Fruit fly (Drosophila melanogaster) whole organism, embryonic: ENCODE data around the gene Pex10.

Source experiments
- Adf1 ChIP-seq: fragments of 200-800 bp; sonication (Bioruptor generic); IDR thresholded peaks from 2 replicates; pipeline ENCODE4 v1.3.6; 2022; ENCODE audit warnings: missing biosample characterization, missing genetic modification characterization
- Atf6 ChIP-seq: fragments of 200-800 bp; sonication (Bioruptor generic); IDR thresholded peaks from 2 replicates; pipeline ENCODE4 v1.3.6; 2022; ENCODE audit warnings: missing biosample characterization, missing genetic modification characterization
- Blimp-1 ChIP-seq: fragments of 200-800 bp; sonication (Bioruptor generic); optimal IDR thresholded peaks from 3 replicates; lab custom pipeline; 2018; ENCODE audit warnings: missing biosample characterization, missing genetic modification characterization, mild to moderate bottlenecking, moderate library complexity, missing genetic modification reagents
- BtbVII ChIP-seq: fragments of 200-800 bp; sonication (Bioruptor generic); optimal IDR thresholded peaks from 3 replicates; lab custom pipeline; 2017; ENCODE audit warnings: missing biosample characterization, mild to moderate bottlenecking, missing genetic modification characterization
- CG10209 ChIP-seq: fragments of 200-800 bp; sonication (Bioruptor generic); optimal IDR thresholded peaks from 3 replicates; lab custom pipeline; 2017; ENCODE audit warnings: missing biosample characterization, mild to moderate bottlenecking, missing genetic modification characterization, missing genetic modification reagents
- CG12071 ChIP-seq: fragments of 200-800 bp; sonication (Bioruptor generic); optimal IDR thresholded peaks from 3 replicates; lab custom pipeline; 2018; ENCODE audit warnings: missing biosample characterization, mild to moderate bottlenecking, missing genetic modification characterization
- CG13123 ChIP-seq: fragments of 200-800 bp; sonication (Bioruptor generic); optimal IDR thresholded peaks from 2 replicates; lab custom pipeline; 2016; ENCODE audit warnings: missing biosample characterization, missing genetic modification characterization
- CG14014 ChIP-seq: fragments of 200-800 bp; sonication (Bioruptor generic); IDR thresholded peaks from 2 replicates; pipeline ENCODE4 v1.3.6; 2022; ENCODE audit warnings: missing biosample characterization, missing genetic modification characterization
- CG14710 ChIP-seq: fragments of 200-800 bp; sonication (Bioruptor generic); optimal IDR thresholded peaks from 3 replicates; lab custom pipeline; 2019; ENCODE audit warnings: missing biosample characterization, mild to moderate bottlenecking, missing genetic modification characterization, moderate library complexity
- CG15479 ChIP-seq: fragments of 200-800 bp; sonication (Bioruptor generic); optimal IDR thresholded peaks from 3 replicates; lab custom pipeline; 2019; ENCODE audit warnings: missing biosample characterization, mild to moderate bottlenecking, missing genetic modification characterization, moderate library complexity
- CG17328 ChIP-seq: fragments of 200-800 bp; sonication (Bioruptor generic); IDR thresholded peaks from 2 replicates; pipeline ENCODE4 v1.3.6; 2022; ENCODE audit warnings: missing biosample characterization, missing genetic modification characterization
- CG17359 ChIP-seq: fragments of 200-800 bp; sonication (Bioruptor generic); optimal IDR thresholded peaks from 3 replicates; lab custom pipeline; 2018; ENCODE audit warnings: missing biosample characterization, mild to moderate bottlenecking, missing genetic modification characterization, moderate library complexity
- CG2712 ChIP-seq: fragments of 200-800 bp; optimal IDR thresholded peaks from 3 replicates; lab custom pipeline; 2019; ENCODE audit warnings: missing biosample characterization, mild to moderate bottlenecking, missing genetic modification characterization, moderate library complexity
- CG34224 ChIP-seq: fragments of 200-800 bp; sonication (Bioruptor generic); IDR thresholded peaks from 3 replicates; pipeline ENCODE4 v1.3.6; 2022; ENCODE audit warnings: missing biosample characterization, missing genetic modification characterization; ENCODE audit not compliant: partially characterized antibody
- CG34376 ChIP-seq: fragments of 200-800 bp; sonication (Bioruptor generic); optimal IDR thresholded peaks from 2 replicates; lab custom pipeline; 2018; ENCODE audit warnings: missing biosample characterization, mild to moderate bottlenecking, missing genetic modification characterization
- CG34422 ChIP-seq: fragments of 200-800 bp; sonication (Bioruptor generic); IDR thresholded peaks from 3 replicates; pipeline ENCODE4 v1.3.6; 2022; ENCODE audit warnings: missing biosample characterization, missing genetic modification characterization
- CG4424 ChIP-seq: fragments of 200-800 bp; sonication (Bioruptor generic); optimal IDR thresholded peaks from 3 replicates; lab custom pipeline; 2016; ENCODE audit warnings: missing biosample characterization, missing genetic modification characterization
- CG5245 ChIP-seq: fragments of 200-800 bp; sonication (Bioruptor generic); optimal IDR thresholded peaks from 3 replicates; lab custom pipeline; 2016; ENCODE audit warnings: missing biosample characterization, missing genetic modification characterization
- CG6683 ChIP-seq: fragments of 200-800 bp; sonication (Bioruptor generic); optimal IDR thresholded peaks from 2 replicates; lab custom pipeline; 2017; ENCODE audit warnings: missing biosample characterization, mild to moderate bottlenecking, missing genetic modification characterization, missing genetic modification reagents
- CG8944 ChIP-seq: fragments of 200-800 bp; sonication (Bioruptor generic); optimal IDR thresholded peaks from 3 replicates; lab custom pipeline; 2016; ENCODE audit warnings: missing biosample characterization, missing genetic modification characterization
- CG9932 ChIP-seq: fragments of 200-800 bp; sonication (Bioruptor generic); IDR thresholded peaks from 2 replicates; pipeline ENCODE4 v1.3.6; 2022; ENCODE audit warnings: missing biosample characterization, missing genetic modification characterization
- CTCF ChIP-seq: fragments of 200-800 bp; sonication (Bioruptor generic); optimal IDR thresholded peaks from 2 replicates; lab custom pipeline; 2017; ENCODE audit warnings: missing biosample characterization, mild to moderate bottlenecking, missing genetic modification characterization, moderate library complexity
- Doc3 ChIP-seq: fragments of 200-800 bp; sonication (Bioruptor generic); IDR thresholded peaks from 3 replicates; pipeline ENCODE4 v1.3.6; 2022; ENCODE audit warnings: missing biosample characterization, missing genetic modification characterization; ENCODE audit not compliant: partially characterized antibody
- HHEX ChIP-seq: fragments of 200-800 bp; sonication (Bioruptor generic); optimal IDR thresholded peaks from 3 replicates; lab custom pipeline; 2017; ENCODE audit warnings: missing biosample characterization, mild to moderate bottlenecking, missing genetic modification characterization, missing genetic modification reagents
- Jarid2 ChIP-seq: fragments of 200-800 bp; sonication (Bioruptor generic); optimal IDR thresholded peaks from 3 replicates; lab custom pipeline; 2017; ENCODE audit warnings: mild to moderate bottlenecking, missing biosample characterization, missing genetic modification reagents, missing genetic modification characterization
- Meics ChIP-seq: fragments of 200-800 bp; sonication (Bioruptor generic); optimal IDR thresholded peaks from 2 replicates; lab custom pipeline; 2017; ENCODE audit warnings: missing biosample characterization, mild to moderate bottlenecking, missing genetic modification characterization
- Nf-YB ChIP-seq: fragments of 200-800 bp; sonication (Bioruptor generic); optimal IDR thresholded peaks from 3 replicates; lab custom pipeline; 2019; ENCODE audit warnings: missing biosample characterization, mild to moderate bottlenecking, missing genetic modification characterization, moderate library complexity
- Scr ChIP-seq: fragments of 200-800 bp; sonication (Bioruptor generic); IDR thresholded peaks from 2 replicates; pipeline ENCODE4 v1.3.6; 2022; ENCODE audit warnings: missing biosample characterization, missing genetic modification characterization; ENCODE audit not compliant: partially characterized antibody
- Spps ChIP-seq: fragments of 200-800 bp; sonication (Bioruptor generic); optimal IDR thresholded peaks from 2 replicates; lab custom pipeline; 2018; ENCODE audit warnings: missing biosample characterization, mild to moderate bottlenecking, missing genetic modification characterization
- Tbp ChIP-seq: fragments of >200 bp; optimal IDR thresholded peaks from 2 replicates; lab custom pipeline; 2018; ENCODE audit warnings: missing biosample characterization, missing genetic modification characterization
- Usf ChIP-seq: fragments of 200-800 bp; sonication (Bioruptor generic); optimal IDR thresholded peaks from 2 replicates; lab custom pipeline; 2017; ENCODE audit warnings: missing genotype, missing biosample characterization, missing genetic modification characterization
- cad ChIP-seq: fragments of >200 bp; optimal IDR thresholded peaks from 2 replicates; lab custom pipeline; 2017; ENCODE audit warnings: missing biosample characterization, missing genetic modification characterization
- chinmo ChIP-seq: fragments of 200-800 bp; sonication (Bioruptor generic); IDR thresholded peaks from 4 replicates; pipeline ENCODE4 v1.3.6; 2022; ENCODE audit warnings: missing biosample characterization, missing genetic modification characterization; ENCODE audit not compliant: partially characterized antibody
- crol ChIP-seq: fragments of 200-800 bp; sonication (Bioruptor generic); IDR thresholded peaks from 2 replicates; pipeline ENCODE4 v1.3.6; 2022; ENCODE audit warnings: missing biosample characterization, missing genetic modification characterization
- cwo ChIP-seq: fragments of 200-800 bp; sonication (Bioruptor generic); optimal IDR thresholded peaks from 3 replicates; lab custom pipeline; 2017; ENCODE audit warnings: missing biosample characterization, missing genetic modification characterization, mild to moderate bottlenecking, moderate library complexity, missing genetic modification reagents
- gce ChIP-seq: fragments of 200-800 bp; sonication (Bioruptor generic); IDR thresholded peaks from 3 replicates; pipeline ENCODE4 v1.3.6; 2022; ENCODE audit warnings: missing biosample characterization, missing genetic modification characterization
- gcm ChIP-seq: fragments of 200-800 bp; sonication (Bioruptor generic); optimal IDR thresholded peaks from 2 replicates; lab custom pipeline; 2019; ENCODE audit warnings: missing biosample characterization, mild to moderate bottlenecking, missing genetic modification characterization, moderate library complexity
- hkb ChIP-seq, 2 experiments: fragments of 200-800 bp in 1 of 2; fragments of >200 bp in 1 of 2; sonication (Bioruptor generic) in 1 of 2; IDR thresholded peaks in 1 of 2; optimal IDR thresholded peaks in 1 of 2; 2 replicates each; pipeline versions ENCODE4 v1.3.6 to Lab custom; 2017 to 2022; ENCODE audit warnings: missing biosample characterization in 1 of 2, missing genetic modification characterization in 1 of 2
- inv ChIP-seq: fragments of 200-800 bp; sonication (Bioruptor generic); IDR thresholded peaks from 2 replicates; pipeline ENCODE4 v1.3.6; 2022; ENCODE audit warnings: missing biosample characterization, missing genetic modification characterization; ENCODE audit not compliant: partially characterized antibody
- kah ChIP-seq: fragments of 200-800 bp; sonication (Bioruptor generic); optimal IDR thresholded peaks from 2 replicates; lab custom pipeline; 2018; ENCODE audit warnings: missing biosample characterization, mild to moderate bottlenecking, missing genetic modification characterization
- kni ChIP-seq: fragments of 200-800 bp; sonication (Bioruptor generic); optimal IDR thresholded peaks from 3 replicates; lab custom pipeline; 2017; ENCODE audit warnings: mild to moderate bottlenecking, missing biosample characterization, missing genetic modification reagents, missing genetic modification characterization
- mirr ChIP-seq: fragments of 200-800 bp; sonication (Bioruptor generic); optimal IDR thresholded peaks from 3 replicates; lab custom pipeline; 2018; ENCODE audit warnings: missing biosample characterization, mild to moderate bottlenecking, missing genetic modification characterization
- nom ChIP-seq: fragments of 200-800 bp; sonication (Bioruptor generic); optimal IDR thresholded peaks from 2 replicates; lab custom pipeline; 2017; ENCODE audit warnings: missing biosample characterization, missing genetic modification characterization, mild to moderate bottlenecking, moderate library complexity, missing genetic modification reagents
- pfk ChIP-seq: fragments of 200-800 bp; sonication (Bioruptor generic); optimal IDR thresholded peaks from 2 replicates; lab custom pipeline; 2018; ENCODE audit warnings: missing biosample characterization, mild to moderate bottlenecking, missing genetic modification characterization, moderate library complexity
- salm ChIP-seq: fragments of 200-800 bp; sonication (Bioruptor generic); optimal IDR thresholded peaks from 2 replicates; lab custom pipeline; 2018; ENCODE audit warnings: missing biosample characterization, mild to moderate bottlenecking, missing genetic modification characterization
- wek ChIP-seq: fragments of 200-800 bp; sonication (Bioruptor generic); optimal IDR thresholded peaks from 3 replicates; lab custom pipeline; 2018; ENCODE audit warnings: missing biosample characterization, mild to moderate bottlenecking, missing genetic modification characterization, moderate library complexity
- zen2 ChIP-seq: fragments of 200-800 bp; sonication (Bioruptor generic); IDR thresholded peaks from 3 replicates; pipeline ENCODE4 v1.3.6; 2022; ENCODE audit warnings: missing biosample characterization, missing genetic modification characterization; ENCODE audit not compliant: partially characterized antibody

The Pex10 gene

DNA sequence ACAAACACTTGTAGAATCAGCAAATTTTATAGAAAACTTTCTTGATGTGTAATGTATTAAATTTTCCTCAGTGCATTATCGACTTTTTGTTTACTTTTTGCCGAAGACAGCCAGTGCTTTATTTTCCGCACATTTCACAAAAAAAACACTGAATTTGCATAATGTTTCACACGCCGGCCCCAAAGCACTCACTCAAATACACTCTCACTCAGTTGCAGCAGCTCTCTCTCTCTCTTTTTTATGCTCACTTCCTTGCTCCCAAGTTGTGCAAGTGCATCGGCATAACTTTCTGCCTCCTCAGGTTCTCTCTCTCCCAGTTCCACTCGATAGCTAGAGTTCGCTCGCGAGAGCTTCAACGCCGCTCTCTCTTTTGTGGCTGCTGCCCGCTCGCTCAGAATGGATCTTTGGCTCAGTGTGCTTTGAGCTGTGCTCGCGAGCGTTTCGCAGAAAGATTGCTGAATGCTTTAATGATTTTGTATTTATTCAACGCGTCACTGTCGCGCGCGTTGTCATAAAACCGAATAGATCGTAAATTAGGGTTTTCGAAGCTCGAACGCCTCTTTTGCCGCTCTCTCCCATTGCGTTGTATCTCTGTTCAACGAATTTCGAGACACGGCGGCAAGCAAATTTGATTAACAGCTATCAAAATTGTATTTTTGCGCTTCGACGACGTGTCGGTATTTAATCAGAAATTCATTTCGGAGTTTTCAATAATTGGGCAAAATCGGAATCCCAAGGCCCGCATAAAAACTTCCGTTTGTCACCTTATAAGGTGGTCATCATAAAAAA lies 28.4 kb downstream of the Pex10 start (continued):
- TF ChIP-seq Nf-YB (GFP tag; lab: Kevin White, UChicago) (no peak), cwo (GFP tag; lab: Kevin White, UChicago) (peak; percentile 27), wek (GFP tag; lab: Kevin White, UChicago) (no peak), CG34422 (GFP tag; lab: Robert Waterston, UW) (0 out of 3 replicates have a peak, but pooled peaks have one; percentile 42), CG17359 (peak; percentile 14), CG34376 (GFP tag; lab: Kevin White, UChicago) (peak; percentile 66), mirr (GFP tag; lab: Kevin White, UChicago) (peak; percentile 69), kah (GFP tag; lab: Kevin White, UChicago) (peak; percentile 33), Adf1 (GFP tag; lab: Robert Waterston, UW) (peak; percentile 34; the same call in 1 of the 2 replicates), salm (tag; lab: Kevin White, UChicago) (no peak), CG2712 (tag; lab: Kevin White, UChicago) (peak; percentile 3), pfk (GFP tag; lab: Kevin White, UChicago) (no peak), CG12071 (GFP tag; lab: Kevin White, UChicago) (peak; percentile 20), Spps (peak; percentile 9), Usf (GFP tag; lab: Kevin White, UChicago) (no peak), CG13123 (GFP tag; lab: Kevin White, UChicago) (no peak), CG15479 (GFP tag; lab: Kevin White, UChicago) (peak; percentile 58), CG34224 (peak; percentile 69), CG4424 (GFP tag; lab: Kevin White, UChicago) (no peak), CG10209 (GFP tag; lab: Kevin White, UChicago) (no peak), CG14014 (GFP tag; lab: Robert Waterston, UW) (peak; percentile 33; the same call in 1 of the 2 replicates), CG5245 (GFP tag; lab: Kevin White, UChicago) (peak; percentile 7), HHEX (GFP tag; lab: Kevin White, UChicago) (peak; percentile 46), cad (GFP tag; lab: Kevin White, UChicago) (no peak), Scr (peak; percentile 54), Atf6 (GFP tag; lab: Robert Waterston, UW) (0 out of 2 replicates have a peak, but pooled peaks have one; percentile 36), CG14710 (no peak), CG8944 (no peak), Jarid2 (GFP tag; lab: Kevin White, UChicago) (peak; percentile 98), Tbp (no peak), nom (peak; percentile 75), inv (GFP tag; lab: Robert Waterston, UW) (peak; percentile 20; the same call in 1 of the 2 replicates), CG9932 (no peak), chinmo (GFP tag; lab: Robert Waterston, UW) (peak; percentile 82; the same call in 3 of the 4 replicates), BtbVII (GFP tag; lab: Kevin White, UChicago) (peak; percentile 38), hkb (optimal IDR thresholded peaks at IDR 0.05; lab: Kevin White, UChicago) (no peak), hkb (GFP tag; IDR thresholded peaks at IDR 0.05; lab: Robert Waterston, UW) (peak; percentile 56), gce (GFP tag; lab: Robert Waterston, UW) (peak; percentile 46; the same call in 1 of the 3 replicates), Blimp-1 (GFP tag; lab: Kevin White, UChicago) (peak; percentile 15), Meics (GFP tag; lab: Kevin White, UChicago) (peak; percentile 36), CG17328 (GFP tag; lab: Robert Waterston, UW) (peak; percentile 24; the same call in 1 of the 2 replicates), CTCF (peak; percentile 2), zen2 (peak; percentile 92; the same call in 2 of the 3 replicates), crol (GFP tag; lab: Robert Waterston, UW) (peak; percentile 30; the same call in 1 of the 2 replicates), Doc3 (GFP tag; lab: Robert Waterston, UW) (peak; percentile 63; the same call in 2 of the 3 replicates), kni (peak; percentile 49), gcm (GFP tag; lab: Kevin White, UChicago) (peak; percentile 22), CG6683 (GFP tag; lab: Kevin White, UChicago) (peak; percentile 4)
